Fruit fly (Drosophila melanogaster): ENCODE results near the gene Zmynd8.
A peak's percentile ranks its signal among the peaks of the same experiment; 100 is the strongest.

Gene Zmynd8

dm6 chr3R:31717299-31718167, 48.3 kb downstream of the Zmynd8 start (continued):
- peak; percentile 38; the same call in 1 of the 2 replicates for TF ChIP-seq Drgx (GFP tag; IDR thresholded peaks at IDR 0.05)
- no peak for TF ChIP-seq CG11247 (GFP tag; IDR thresholded peaks at IDR 0.05)
- TF ChIP-seq CkIIα-i1 (GFP tag; IDR thresholded peaks at IDR 0.05) = no peak
- TF ChIP-seq ewg (GFP tag; optimal IDR thresholded peaks at IDR 0.05) = peak; percentile 39
- 0 out of 2 replicates have a peak, but pooled peaks have one; percentile 25 for TF ChIP-seq CG5953 (GFP tag; IDR thresholded peaks at IDR 0.05)
- TF ChIP-seq lbe (GFP tag; optimal IDR thresholded peaks at IDR 0.05) = peak; percentile 25
- TF ChIP-seq CG18011 (GFP tag; optimal IDR thresholded peaks at IDR 0.05) = peak; percentile 41
- no peak for TF ChIP-seq C15 (GFP tag; IDR thresholded peaks at IDR 0.05)
- TF ChIP-seq Dbx (GFP tag; IDR thresholded peaks at IDR 0.05) = 0 out of 3 replicates have a peak, but pooled peaks have one; percentile 17
- no peak for TF ChIP-seq gsb (GFP tag; IDR thresholded peaks at IDR 0.05)
- peak; percentile 43 for TF ChIP-seq CG8388 (GFP tag; optimal IDR thresholded peaks at IDR 0.05)
- peak; percentile 49 for TF ChIP-seq Blimp-1 (GFP tag; optimal IDR thresholded peaks at IDR 0.05)
- peak; percentile 55 to 61 for TF ChIP-seq dpn (GFP tag; optimal IDR thresholded peaks at IDR 0.05)
- peak; percentile 2 for TF ChIP-seq CG15601 (tag; optimal IDR thresholded peaks at IDR 0.05)
- no peak for TF ChIP-seq hkb (optimal IDR thresholded peaks at IDR 0.05)
- peak; percentile 75 for TF ChIP-seq hkb (GFP tag; IDR thresholded peaks at IDR 0.05)
- TF ChIP-seq CG9215 (GFP tag; IDR thresholded peaks at IDR 0.05) = peak; percentile 58
- peak; percentile 33 for TF ChIP-seq CG12744 (GFP tag; optimal IDR thresholded peaks at IDR 0.05)
- TF ChIP-seq Ptx1 (GFP tag; IDR thresholded peaks at IDR 0.05) = peak; percentile 62
- TF ChIP-seq cato (GFP tag; optimal IDR thresholded peaks at IDR 0.05; ENCODE audit: borderline replicate concordance) = no peak
- no peak; the same call in 1 of the 2 replicates for TF ChIP-seq Taf1 (GFP tag; IDR thresholded peaks at IDR 0.05)
- TF ChIP-seq ase (GFP tag; IDR thresholded peaks at IDR 0.05) = 0 out of 3 replicates have a peak, but pooled peaks have one; percentile 55
- TF ChIP-seq CG7786 (GFP tag; optimal IDR thresholded peaks at IDR 0.05) = peak; percentile 68
- TF ChIP-seq Ets97D (GFP tag; optimal IDR thresholded peaks at IDR 0.05) = no peak
- TF ChIP-seq CG13424 (tag; optimal IDR thresholded peaks at IDR 0.05) = peak; percentile 73
- TF ChIP-seq CG30020 (tag; optimal IDR thresholded peaks at IDR 0.05) = no peak
- peak; percentile 61 for TF ChIP-seq Aef1 (GFP tag; IDR thresholded peaks at IDR 0.05)
- TF ChIP-seq CG2678 (tag; optimal IDR thresholded peaks at IDR 0.05) = peak; percentile 78
- peak; percentile 15 for TF ChIP-seq CG6683 (GFP tag; optimal IDR thresholded peaks at IDR 0.05)
- peak; percentile 52 for TF ChIP-seq CG10654 (GFP tag; optimal IDR thresholded peaks at IDR 0.05)
- TF ChIP-seq ham (GFP tag; IDR thresholded peaks at IDR 0.05) = no peak
- no peak; the same call in 1 of the 2 replicates for TF ChIP-seq Ravus (GFP tag; IDR thresholded peaks at IDR 0.05)
- TF ChIP-seq Meics (GFP tag; optimal IDR thresholded peaks at IDR 0.05) = peak; percentile 73
- TF ChIP-seq Sox100B (GFP tag; optimal IDR thresholded peaks at IDR 0.05) = peak; percentile 59
- TF ChIP-seq Lim3 (GFP tag; IDR thresholded peaks at IDR 0.05) = no peak
- TF ChIP-seq bigmax (GFP tag; optimal IDR thresholded peaks at IDR 0.05) = no peak
- TF ChIP-seq lmd (GFP tag; IDR thresholded peaks at IDR 0.05) = peak; percentile 71
- peak; percentile 19; the same call in 1 of the 2 replicates for TF ChIP-seq sisA (GFP tag; IDR thresholded peaks at IDR 0.05)
- TF ChIP-seq CG7839 (tag; optimal IDR thresholded peaks at IDR 0.05) = peak; percentile 79
- TF ChIP-seq Sox102F (GFP tag; optimal IDR thresholded peaks at IDR 0.05) = peak; percentile 68
- no peak for TF ChIP-seq kni (GFP tag; optimal IDR thresholded peaks at IDR 0.05)
- peak; percentile 1 for TF ChIP-seq slp2 (GFP tag; optimal IDR thresholded peaks at IDR 0.05)
- peak; percentile 44 for TF ChIP-seq CG11398 (GFP tag; optimal IDR thresholded peaks at IDR 0.05)
- TF ChIP-seq CG10274 (GFP tag; optimal IDR thresholded peaks at IDR 0.05) = peak; percentile 39
- no peak for TF ChIP-seq Lhr (GFP tag; optimal IDR thresholded peaks at IDR 0.05)
- TF ChIP-seq odd (GFP tag; optimal IDR thresholded peaks at IDR 0.05) = no peak
- peak; percentile 40 for TF ChIP-seq Hey (tag; optimal IDR thresholded peaks at IDR 0.05)
- TF ChIP-seq tup (GFP tag; optimal IDR thresholded peaks at IDR 0.05) = no peak
- TF ChIP-seq CG18599 (GFP tag; optimal IDR thresholded peaks at IDR 0.05) = peak; percentile 77

Data from whole organism, embryonic.